Worm (Caenorhabditis elegans): ENCODE results near the gene K09E9.4.
A peak's percentile ranks its signal among the peaks of the same experiment; 100 is the strongest.

Gene K09E9.4

DNA sequence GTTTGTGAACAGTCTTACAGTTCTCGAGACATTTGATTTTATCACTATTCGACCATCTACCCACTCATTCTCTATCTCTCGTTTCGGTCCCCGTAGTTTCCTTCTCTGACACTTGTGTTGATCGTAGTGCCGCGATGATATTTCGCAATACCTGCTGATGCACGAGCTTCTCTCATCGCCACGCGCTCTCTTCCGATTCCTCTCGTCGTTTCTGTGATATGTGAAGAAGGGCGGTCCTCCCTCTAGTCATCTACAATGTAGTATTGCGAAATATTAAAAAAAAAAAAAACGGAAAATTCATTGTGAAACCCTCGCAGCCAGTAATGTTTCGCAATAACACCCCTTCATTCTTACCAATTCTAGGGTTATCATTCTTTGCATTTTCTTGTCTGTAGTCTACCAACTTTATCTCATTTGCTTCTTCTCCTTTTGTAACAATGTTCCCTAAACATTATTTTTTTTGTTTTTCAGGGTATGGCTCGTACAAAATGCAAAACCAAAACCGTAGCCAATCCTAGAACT is 22.7 kb downstream of the K09E9.4 start, which contains the start of gene nipi-3 (continued):
- TF ChIP-seq lir-3 (tag; optimal IDR thresholded peaks at IDR 0.05; ENCODE audit: poor library complexity) = peak; percentile 63
- peak; percentile 84 to 91 for TF ChIP-seq lsy-2 (tag; optimal IDR thresholded peaks at IDR 0.05)
- TF ChIP-seq Y116A8C.19 (tag; optimal IDR thresholded peaks at IDR 0.05; ENCODE audit: borderline replicate concordance) = no peak
- TF ChIP-seq hpl-2 (GFP tag; optimal IDR thresholded peaks at IDR 0.05) = peak; percentile 94
- TF ChIP-seq elt-2 (tag; optimal IDR thresholded peaks at IDR 0.05) = peak; percentile 87
- TF ChIP-seq hlh-4 (tag; optimal IDR thresholded peaks at IDR 0.05) = no peak
- no peak for TF ChIP-seq C34B4.2 (tag; optimal IDR thresholded peaks at IDR 0.05)
- TF ChIP-seq nhr-71 (tag; optimal IDR thresholded peaks at IDR 0.05) = peak; percentile 97
- TF ChIP-seq pax-3 (tag; optimal IDR thresholded peaks at IDR 0.05) = peak; percentile 62
- TF ChIP-seq nhr-77 (tag; optimal IDR thresholded peaks at IDR 0.05) = peak; percentile 93
- TF ChIP-seq hlh-17 (GFP tag; optimal IDR thresholded peaks at IDR 0.05; ENCODE audit: borderline replicate concordance) = no peak
- TF ChIP-seq nhr-19 (GFP tag; conservative IDR thresholded peaks at IDR 0.05) = peak; percentile 85
- peak; percentile 100 for TF ChIP-seq zip-4 (GFP tag; optimal IDR thresholded peaks at IDR 0.05)
- no peak for TF ChIP-seq alr-1 (tag; optimal IDR thresholded peaks at IDR 0.05; ENCODE audit: borderline replicate concordance)
- peak; percentile 88 for TF ChIP-seq fos-1 (tag; optimal IDR thresholded peaks at IDR 0.05)
- peak; percentile 80 for TF ChIP-seq fkh-10 (GFP tag; optimal IDR thresholded peaks at IDR 0.05)
- TF ChIP-seq lin-13 (GFP tag; optimal IDR thresholded peaks at IDR 0.05) = peak; percentile 86
- peak; percentile 52; the same call in 1 of the 2 replicates for TF ChIP-seq mab-9 (GFP tag; IDR thresholded peaks at IDR 0.05)
- peak; percentile 82 to 85 for TF ChIP-seq egl-27 (tag; optimal IDR thresholded peaks at IDR 0.05)
- TF ChIP-seq egl-13 (tag; optimal IDR thresholded peaks at IDR 0.05) = peak; percentile 80
- peak; percentile 84 for TF ChIP-seq nhr-28 (tag; optimal IDR thresholded peaks at IDR 0.05)
- peak; percentile 95 for TF ChIP-seq C16A3.4 (tag; optimal IDR thresholded peaks at IDR 0.05)
- TF ChIP-seq ceh-8 (GFP tag; optimal IDR thresholded peaks at IDR 0.05) = peak; percentile 69
- no peak for TF ChIP-seq sptf-1 (tag; optimal IDR thresholded peaks at IDR 0.05)
- peak in 5 of 6 experiments; percentile 39 to 98 (median 86) for TF ChIP-seq elt-3 (tag; optimal IDR thresholded peaks at IDR 0.05)
- TF ChIP-seq mdl-1 (tag; optimal IDR thresholded peaks at IDR 0.05) = peak; percentile 33 to 99
- peak; percentile 92 to 96 (median 94) for TF ChIP-seq ceh-82 (tag; optimal IDR thresholded peaks at IDR 0.05)
- TF ChIP-seq aly-2 (tag; optimal IDR thresholded peaks at IDR 0.05) = peak; percentile 78
- TF ChIP-seq pag-3 (tag; optimal IDR thresholded peaks at IDR 0.05; ENCODE audit: borderline replicate concordance, insufficient read depth) = peak; percentile 14
- TF ChIP-seq irx-1 (tag; optimal IDR thresholded peaks at IDR 0.05) = peak; percentile 73
- peak; percentile 93 for TF ChIP-seq swsn-7 (tag; optimal IDR thresholded peaks at IDR 0.05)
- TF ChIP-seq pqm-1 (tag; optimal IDR thresholded peaks at IDR 0.05) = peak; percentile 30
- no peak for TF ChIP-seq zag-1 (tag; optimal IDR thresholded peaks at IDR 0.05)
- no peak for TF ChIP-seq vab-15 (tag; optimal IDR thresholded peaks at IDR 0.05)
- peak; percentile 18 for TF ChIP-seq sox-4 (tag; optimal IDR thresholded peaks at IDR 0.05)
- peak; percentile 89 for TF ChIP-seq fkh-8 (tag; optimal IDR thresholded peaks at IDR 0.05)
- peak; percentile 83 for TF ChIP-seq tbx-2 (tag; optimal IDR thresholded peaks at IDR 0.05)
- peak; percentile 45; the same call in 1 of the 2 replicates for TF ChIP-seq unc-98 (GFP tag; IDR thresholded peaks at IDR 0.05)
- TF ChIP-seq xbp-1 (tag; optimal IDR thresholded peaks at IDR 0.05) = peak; percentile 83
- TF ChIP-seq lin-35 (GFP tag; optimal IDR thresholded peaks at IDR 0.05) = peak; percentile 71 to 85
- TF ChIP-seq tlp-1 (tag; optimal IDR thresholded peaks at IDR 0.05) = no peak
- TF ChIP-seq unc-30 (tag; optimal IDR thresholded peaks at IDR 0.05) = peak; percentile 4
- peak; percentile 76 for TF ChIP-seq sup-37 (GFP tag; optimal IDR thresholded peaks at IDR 0.05)
- TF ChIP-seq rnt-1 (tag; optimal IDR thresholded peaks at IDR 0.05) = peak; percentile 82
- TF ChIP-seq lin-15B (tag; optimal IDR thresholded peaks at IDR 0.05) = peak; percentile 56
- peak; percentile 37 to 52 (median 39) for TF ChIP-seq dpl-1 (GFP tag; optimal IDR thresholded peaks at IDR 0.05)
- peak; percentile 92 for TF ChIP-seq unc-130 (tag; optimal IDR thresholded peaks at IDR 0.05)
- TF ChIP-seq efl-1 (optimal IDR thresholded peaks at IDR 0.05) = peak; percentile 60 to 82
- peak; percentile 54 to 94 for TF ChIP-seq efl-1 (GFP tag; optimal IDR thresholded peaks at IDR 0.05 in 1 of 2)
- TF ChIP-seq ceh-63 (GFP tag; optimal IDR thresholded peaks at IDR 0.05) = no peak
- peak; percentile 90 for TF ChIP-seq nhr-47 (tag; optimal IDR thresholded peaks at IDR 0.05)
